Worm (Caenorhabditis elegans) whole organism, L4/young adult: ENCODE data around the gene glr-8.

Source experiments
- W03F9.2 ChIP-seq: fragments of 150-350 bp; optimal IDR thresholded peaks from 2 replicates; lab custom pipeline; 2014; ENCODE audit warnings: missing biosample characterization, missing genetic modification characterization
- dao-5 ChIP-seq: sonication (generic microtip); optimal IDR thresholded peaks from 2 replicates; lab custom pipeline; 2016; ENCODE audit warnings: missing genotype, missing genetic modification characterization, moderate library complexity, missing compliant biosample characterization
- him-1 ChIP-seq: sonication (generic microtip); optimal IDR thresholded peaks from 2 replicates; lab custom pipeline; 2016; ENCODE audit warnings: missing genotype, missing genetic modification reagents, missing genetic modification characterization, missing compliant biosample characterization

ce11 chrX:6520644-6521043 lies 14.9 kb downstream of the glr-8 start:
- TF ChIP-seq W03F9.2 (no peak), him-1 (tag; lab: Kevin White, UChicago) (no peak), dao-5 (tag; lab: Kevin White, UChicago) (no peak)
